Worm (Caenorhabditis elegans): ENCODE measurements around the gene C06A6.7.

Gene C06A6.7

ce11 chrIV:7838426-7838825 lies at the start of gene C06A6.7:
C06A6.7 (minus strand) TSS chrIV:7838526.
- TF ChIP-seq mec-3 (tag; optimal IDR thresholded peaks at IDR 0.05; ENCODE audit: borderline replicate concordance) (no peak), elt-4 (tag; optimal IDR thresholded peaks at IDR 0.05) (no peak), ceh-45 (GFP tag; IDR thresholded peaks at IDR 0.05) (no peak), odd-2 (tag; optimal IDR thresholded peaks at IDR 0.05) (no peak), ceh-24 (tag; optimal IDR thresholded peaks at IDR 0.05) (no peak), ama-1 (optimal IDR thresholded peaks at IDR 0.05) (no peak), ztf-16 (tag; optimal IDR thresholded peaks at IDR 0.05) (no peak), fkh-6 (tag; optimal IDR thresholded peaks at IDR 0.05) (no peak), lin-11 (tag; optimal IDR thresholded peaks at IDR 0.05) (no peak), dve-1 (tag; optimal IDR thresholded peaks at IDR 0.05) (no peak)

- TF ChIP-seq che-1 (tag; optimal IDR thresholded peaks at IDR 0.05) (no peak), ceh-48 (tag; optimal IDR thresholded peaks at IDR 0.05) (no peak), syd-9 (tag; optimal IDR thresholded peaks at IDR 0.05) (no peak), nhr-232 (tag; optimal IDR thresholded peaks at IDR 0.05) (no peak), mec-3 (tag; optimal IDR thresholded peaks at IDR 0.05; ENCODE audit: borderline replicate concordance) (no peak), ceh-34 (tag; optimal IDR thresholded peaks at IDR 0.05) (no peak), tbx-7 (tag; optimal IDR thresholded peaks at IDR 0.05) (no peak), ets-4 (tag; optimal IDR thresholded peaks at IDR 0.05) (no peak), Y22D7AL.16 (tag; optimal IDR thresholded peaks at IDR 0.05) (no peak), ceh-30 (tag; optimal IDR thresholded peaks at IDR 0.05) (no peak), fkh-6 (tag; optimal IDR thresholded peaks at IDR 0.05) (no peak), fkh-10 (GFP tag; optimal IDR thresholded peaks at IDR 0.05) (no peak)
Measured at ce11 chrIV:7881726-7882125, 43.4 kb upstream of the C06A6.7 start, which contains the start of gene atic-1. atic-1 (plus strand) TSS chrIV:7882026.

- TF ChIP-seq fkh-6 (tag; optimal IDR thresholded peaks at IDR 0.05) (no peak), ceh-22 (tag; optimal IDR thresholded peaks at IDR 0.05) (no peak), tbx-7 (tag; optimal IDR thresholded peaks at IDR 0.05) (no peak), che-1 (tag; optimal IDR thresholded peaks at IDR 0.05) (no peak), pha-2 (tag; optimal IDR thresholded peaks at IDR 0.05) (no peak), pat-9 (tag; optimal IDR thresholded peaks at IDR 0.05) (no peak), elt-2 (tag; optimal IDR thresholded peaks at IDR 0.05) (no peak), lim-6 (tag; optimal IDR thresholded peaks at IDR 0.05) (no peak), pax-1 (tag; optimal IDR thresholded peaks at IDR 0.05) (no peak), ceh-6 (GFP tag; optimal IDR thresholded peaks at IDR 0.05) (no peak), lin-11 (tag; optimal IDR thresholded peaks at IDR 0.05) (no peak), ceh-24 (tag; optimal IDR thresholded peaks at IDR 0.05) (no peak), pqm-1 (tag; optimal IDR thresholded peaks at IDR 0.05) (no peak), K09A11.1 (tag; optimal IDR thresholded peaks at IDR 0.05; ENCODE audit: insufficient read depth) (no peak), sox-4 (tag; optimal IDR thresholded peaks at IDR 0.05) (no peak), hlh-13 (GFP tag; optimal IDR thresholded peaks at IDR 0.05) (no peak), unc-55 (GFP tag; optimal IDR thresholded peaks at IDR 0.05) (no peak)
Measured at ce11 chrIV:7881166-7881565, 42.8 kb upstream of the C06A6.7 start.

ce11 chrIV:7879017-7879416 lies 40.7 kb upstream of the C06A6.7 start, which contains the start of gene srt-73:
srt-73 (plus strand) TSS chrIV:7879317.
- TF ChIP-seq pha-4 (tag; optimal IDR thresholded peaks at IDR 0.05) (no peak), syd-9 (tag; optimal IDR thresholded peaks at IDR 0.05) (no peak), madf-2 (tag; optimal IDR thresholded peaks at IDR 0.05) (no peak), ama-1 (optimal IDR thresholded peaks at IDR 0.05) (no peak), zip-5 (tag; optimal IDR thresholded peaks at IDR 0.05) (no peak)

ce11 chrIV:7877781-7878180 lies 39.5 kb upstream of the C06A6.7 start, which contains the start of gene kin-26:
kin-26 (minus strand) TSS chrIV:7877881.
- no peak for TF ChIP-seq tbx-2 (tag; optimal IDR thresholded peaks at IDR 0.05)
- TF ChIP-seq unc-86 (tag; optimal IDR thresholded peaks at IDR 0.05) = no peak
- TF ChIP-seq mec-3 (tag; optimal IDR thresholded peaks at IDR 0.05; ENCODE audit: borderline replicate concordance) = no peak
- TF ChIP-seq ceh-19 (GFP tag; optimal IDR thresholded peaks at IDR 0.05) = no peak
- TF ChIP-seq sox-2 (GFP tag; IDR thresholded peaks at IDR 0.05) = no peak
- TF ChIP-seq ceh-45 (GFP tag; IDR thresholded peaks at IDR 0.05) = no peak
- no peak for TF ChIP-seq ama-1 (optimal IDR thresholded peaks at IDR 0.05)
- no peak for TF ChIP-seq hlh-6 (tag; optimal IDR thresholded peaks at IDR 0.05)
- no peak for TF ChIP-seq ref-2 (tag; optimal IDR thresholded peaks at IDR 0.05)
- TF ChIP-seq ceh-24 (tag; optimal IDR thresholded peaks at IDR 0.05) = no peak
- no peak for TF ChIP-seq pax-1 (tag; optimal IDR thresholded peaks at IDR 0.05)
- TF ChIP-seq ceh-22 (tag; optimal IDR thresholded peaks at IDR 0.05) = no peak
- no peak for TF ChIP-seq unc-55 (GFP tag; optimal IDR thresholded peaks at IDR 0.05)

Measured in whole organism, late embryonic.